Worm (Caenorhabditis elegans): ENCODE measurements around the gene F13D12.10.
A peak's percentile ranks its signal among the peaks of the same experiment; 100 is the strongest.

F13D12.10 gene

ce11 chrII:11722164-11722563 is 8.6 kb downstream of the F13D12.10 start:
- TF ChIP-seq zfp-3 (GFP tag; conservative IDR thresholded peaks at IDR 0.05): no peak
- peak in 1 of 2 experiments; percentile 11 for TF ChIP-seq unc-62 (GFP tag; optimal IDR thresholded peaks at IDR 0.05 in 1 of 2)
- TF ChIP-seq unc-62 (tag; optimal IDR thresholded peaks at IDR 0.05): no peak
- TF ChIP-seq aha-1 (tag): peak; percentile 95
- TF ChIP-seq ZK337.2 (GFP tag; IDR thresholded peaks at IDR 0.05): no peak
- peak in 1 of 2 experiments; percentile 61 for TF ChIP-seq hif-1 (tag; optimal IDR thresholded peaks at IDR 0.05)
- TF ChIP-seq nhr-11 (tag; optimal IDR thresholded peaks at IDR 0.05): peak; percentile 11
- TF ChIP-seq spr-1 (tag; optimal IDR thresholded peaks at IDR 0.05): no peak
- no peak for TF ChIP-seq lsy-2 (tag; optimal IDR thresholded peaks at IDR 0.05)

- TF ChIP-seq nhr-111 (GFP tag; optimal IDR thresholded peaks at IDR 0.05) (no peak), daf-16 (GFP tag; optimal IDR thresholded peaks at IDR 0.05) (no peak), daf-16 (tag; optimal IDR thresholded peaks at IDR 0.05) (peak; percentile 24), ceh-82 (tag; optimal IDR thresholded peaks at IDR 0.05) (no peak), mes-2 (tag; optimal IDR thresholded peaks at IDR 0.05; ENCODE audit: poor library complexity, severe bottlenecking) (no peak), Y105C5A.15 (GFP tag; IDR thresholded peaks at IDR 0.05) (no peak), mep-1 (tag; optimal IDR thresholded peaks at IDR 0.05) (no peak)
These were observed 10.3 kb downstream of the F13D12.10 start, which contains the start of gene ldh-1 for ce11 chrII:11723904-11724303. Gene ldh-1 (plus strand): TSS chrII:11724204.

ce11 chrII:11724362-11724761 is 10.8 kb downstream of the F13D12.10 start:
- TF ChIP-seq dmd-9 (GFP tag; IDR thresholded peaks at IDR 0.05): no peak
- TF ChIP-seq duxl-1 (tag; optimal IDR thresholded peaks at IDR 0.05; ENCODE audit: poor library complexity): no peak
- TF ChIP-seq mdl-1 (tag; optimal IDR thresholded peaks at IDR 0.05): peak; percentile 36 to 55
- TF ChIP-seq F26F4.8 (GFP tag; conservative IDR thresholded peaks at IDR 0.05): no peak
- peak; percentile 100 for TF ChIP-seq aha-1 (tag)
- peak; percentile 49; the same call in 1 of the 2 replicates for TF ChIP-seq hmg-1.1 (GFP tag; IDR thresholded peaks at IDR 0.05)
- no peak for TF ChIP-seq snpc-1.2 (GFP tag; IDR thresholded peaks at IDR 0.05)
- TF ChIP-seq F37D6.2 (tag; optimal IDR thresholded peaks at IDR 0.05): peak; percentile 2
- TF ChIP-seq mes-2 (tag; optimal IDR thresholded peaks at IDR 0.05; ENCODE audit: poor library complexity, severe bottlenecking): peak; percentile 18
- peak; percentile 78 to 99 for TF ChIP-seq hif-1 (tag; optimal IDR thresholded peaks at IDR 0.05)
- TF ChIP-seq pha-4 (GFP tag; IDR thresholded peaks at IDR 0.05): no peak
- no peak for TF ChIP-seq pha-4 (tag; optimal IDR thresholded peaks at IDR 0.05)
- TF ChIP-seq zag-1 (tag; optimal IDR thresholded peaks at IDR 0.05): no peak
- TF ChIP-seq dpl-1 (GFP tag; optimal IDR thresholded peaks at IDR 0.05): no peak
- TF ChIP-seq attf-4 (tag; optimal IDR thresholded peaks at IDR 0.05): no peak
- no peak for TF ChIP-seq nhr-11 (tag; optimal IDR thresholded peaks at IDR 0.05)
- TF ChIP-seq dmd-8 (GFP tag; IDR thresholded peaks at IDR 0.05): no peak
- no peak for TF ChIP-seq daf-16 (GFP tag; optimal IDR thresholded peaks at IDR 0.05)
- TF ChIP-seq daf-16 (tag; optimal IDR thresholded peaks at IDR 0.05): no peak
- no peak for TF ChIP-seq skn-1 (tag; optimal IDR thresholded peaks at IDR 0.05)
- no peak for TF ChIP-seq ceh-32 (tag; optimal IDR thresholded peaks at IDR 0.05; ENCODE audit: poor library complexity)
- no peak for TF ChIP-seq lim-7 (GFP tag; IDR thresholded peaks at IDR 0.05)
- TF ChIP-seq dmd-6 (GFP tag; IDR thresholded peaks at IDR 0.05): peak; percentile 28; the same call in 1 of the 2 replicates
- no peak for TF ChIP-seq nhr-42 (GFP tag; IDR thresholded peaks at IDR 0.05)
- TF ChIP-seq mep-1 (tag; optimal IDR thresholded peaks at IDR 0.05): peak; percentile 65
- no peak for TF ChIP-seq snpc-4 (tag; optimal IDR thresholded peaks at IDR 0.05)
- no peak for TF ChIP-seq cey-2 (tag; optimal IDR thresholded peaks at IDR 0.05; ENCODE audit: borderline replicate concordance, insufficient read depth)
- peak; percentile 46; the same call in 1 of the 2 replicates for TF ChIP-seq zfp-3 (GFP tag; conservative IDR thresholded peaks at IDR 0.05)
- TF ChIP-seq nhr-237 (tag; optimal IDR thresholded peaks at IDR 0.05): no peak
- no peak for TF ChIP-seq nhr-25 (tag; optimal IDR thresholded peaks at IDR 0.05; ENCODE audit: borderline replicate concordance, insufficient read depth)
- TF ChIP-seq php-3 (GFP tag; IDR thresholded peaks at IDR 0.05): no peak
- TF ChIP-seq T20F7.1 (GFP tag; optimal IDR thresholded peaks at IDR 0.05): peak; percentile 31
- no peak for TF ChIP-seq jun-1 (tag; optimal IDR thresholded peaks at IDR 0.05)
- TF ChIP-seq lin-1 (GFP tag; IDR thresholded peaks at IDR 0.05): no peak
- no peak for TF ChIP-seq lir-3 (tag; optimal IDR thresholded peaks at IDR 0.05)
- no peak for TF ChIP-seq ces-1 (GFP tag; optimal IDR thresholded peaks at IDR 0.05)
- no peak for TF ChIP-seq set-16 (GFP tag; IDR thresholded peaks at IDR 0.05)
- TF ChIP-seq hlh-11 (tag; optimal IDR thresholded peaks at IDR 0.05): peak; percentile 53
- TF ChIP-seq tag-97 (GFP tag; IDR thresholded peaks at IDR 0.05): no peak
